Fruit fly (Drosophila melanogaster): ENCODE data around the gene CG32816.

dm6 chrX:515676-516075 is 45.1 kb upstream of the CG32816 start:
- no peak for TF ChIP-seq CG8478 (optimal IDR thresholded peaks at IDR 0.05)
- no peak for TF ChIP-seq usp (GFP tag; optimal IDR thresholded peaks at IDR 0.05)
- TF ChIP-seq psq (optimal IDR thresholded peaks at IDR 0.05): no peak
- no peak for TF ChIP-seq EcR (GFP tag; optimal IDR thresholded peaks at IDR 0.05)
